Fruit fly (Drosophila melanogaster) whole organism, embryonic: ENCODE data around the gene LysB.
A peak's percentile ranks its signal among the peaks of the same experiment; 100 is the strongest.

Source experiments
- Asciz ChIP-seq: fragments of 200-800 bp; sonication (Bioruptor generic); optimal IDR thresholded peaks from 2 replicates; lab custom pipeline; 2017; ENCODE audit warnings: missing biosample characterization, mild to moderate bottlenecking, missing genetic modification characterization, missing genetic modification reagents
- Atf-2 ChIP-seq: fragments of 200-800 bp; sonication (Bioruptor generic); optimal IDR thresholded peaks from 2 replicates; lab custom pipeline; 2016; ENCODE audit warnings: missing biosample characterization, missing genetic modification characterization
- Awh ChIP-seq: fragments of 200-800 bp; sonication (Bioruptor generic); IDR thresholded peaks from 2 replicates; pipeline ENCODE4, ENCODE4 v1.3.6; 2022; ENCODE audit warnings: missing biosample characterization, missing genetic modification characterization
- CG1024 ChIP-seq: fragments of 200-800 bp; sonication (Bioruptor generic); IDR thresholded peaks from 2 replicates; pipeline ENCODE4 v1.3.6; 2022; ENCODE audit warnings: missing biosample characterization, missing genetic modification characterization
- CG10274 ChIP-seq: fragments of 200-800 bp; sonication (Bioruptor generic); optimal IDR thresholded peaks from 3 replicates; lab custom pipeline; 2017; ENCODE audit warnings: missing biosample characterization, mild to moderate bottlenecking, missing genetic modification characterization
- CG10321 ChIP-seq: fragments of 200-800 bp; sonication (Bioruptor generic); IDR thresholded peaks from 2 replicates; pipeline ENCODE4 v1.3.6; 2022; ENCODE audit warnings: missing biosample characterization, missing genetic modification characterization
- CG10979 ChIP-seq: fragments of 200-800 bp; sonication (Bioruptor generic); optimal IDR thresholded peaks from 2 replicates; lab custom pipeline; 2018; ENCODE audit warnings: missing biosample characterization, mild to moderate bottlenecking, missing genetic modification characterization, moderate library complexity
- CG11398 ChIP-seq: fragments of 200-800 bp; sonication (Bioruptor generic); optimal IDR thresholded peaks from 2 replicates; lab custom pipeline; 2016; ENCODE audit warnings: missing biosample characterization, missing genetic modification characterization
- CG12744 ChIP-seq: fragments of 200-800 bp; sonication (Bioruptor generic); optimal IDR thresholded peaks from 2 replicates; lab custom pipeline; 2016; ENCODE audit warnings: missing biosample characterization, missing genetic modification characterization
- CG13894 ChIP-seq: fragments of 200-800 bp; sonication (Bioruptor generic); optimal IDR thresholded peaks from 3 replicates; lab custom pipeline; 2018; ENCODE audit warnings: missing biosample characterization, mild to moderate bottlenecking, missing genetic modification characterization, moderate library complexity
- CG15011 ChIP-seq: fragments of 200-800 bp; sonication (Bioruptor generic); optimal IDR thresholded peaks from 3 replicates; lab custom pipeline; 2018; ENCODE audit warnings: missing biosample characterization, mild to moderate bottlenecking, missing genetic modification characterization
- CG17829 ChIP-seq: fragments of 200-800 bp; optimal IDR thresholded peaks from 2 replicates; lab custom pipeline; 2019; ENCODE audit warnings: missing biosample characterization, mild to moderate bottlenecking, missing genetic modification characterization, moderate library complexity
- CG18476 ChIP-seq: fragments of 200-800 bp; sonication (Bioruptor generic); optimal IDR thresholded peaks from 2 replicates; lab custom pipeline; 2016; ENCODE audit warnings: missing biosample characterization, mild to moderate bottlenecking, missing genetic modification characterization
- CG18764 ChIP-seq: fragments of 200-800 bp; sonication (Bioruptor generic); optimal IDR thresholded peaks from 3 replicates; lab custom pipeline; 2016; ENCODE audit warnings: missing biosample characterization, missing genetic modification characterization
- CG2875 ChIP-seq: fragments of 200-800 bp; sonication (Bioruptor generic); optimal IDR thresholded peaks from 2 replicates; lab custom pipeline; 2017; ENCODE audit warnings: missing biosample characterization, mild to moderate bottlenecking, missing genetic modification characterization, missing genetic modification reagents
- CG2889 ChIP-seq: fragments of 200-800 bp; sonication (Bioruptor generic); IDR thresholded peaks from 3 replicates; pipeline ENCODE4 v1.3.6; 2022; ENCODE audit warnings: missing biosample characterization, missing genetic modification characterization
- CG6854 ChIP-seq: fragments of 200-800 bp; sonication (Bioruptor generic); optimal IDR thresholded peaks from 3 replicates; lab custom pipeline; 2017; ENCODE audit warnings: missing biosample characterization, mild to moderate bottlenecking, missing genetic modification characterization
- CG7839 ChIP-seq: fragments of 200-800 bp; sonication (Bioruptor generic); optimal IDR thresholded peaks from 3 replicates; lab custom pipeline; 2018; ENCODE audit warnings: missing biosample characterization, mild to moderate bottlenecking, missing genetic modification characterization, moderate library complexity
- D19A ChIP-seq: fragments of 200-800 bp; optimal IDR thresholded peaks from 3 replicates; lab custom pipeline; 2019; ENCODE audit warnings: missing biosample characterization, mild to moderate bottlenecking, missing genetic modification characterization, moderate library complexity
- Dfd ChIP-seq, 2 experiments: fragments of >200 bp; optimal IDR thresholded peaks; 2 replicates each; lab custom pipeline; 2017; ENCODE audit warnings: missing biosample characterization in 2 of 2, missing genetic modification characterization in 2 of 2
- Fer3 ChIP-seq: fragments of 200-800 bp; sonication (Bioruptor generic); optimal IDR thresholded peaks from 2 replicates; lab custom pipeline; 2018; ENCODE audit warnings: missing biosample characterization, mild to moderate bottlenecking, missing genetic modification characterization, moderate library complexity
- Gug ChIP-seq: fragments of 200-800 bp; sonication (Bioruptor generic); IDR thresholded peaks from 4 replicates; pipeline ENCODE4 v1.3.6; 2022; ENCODE audit warnings: missing biosample characterization, missing genetic modification characterization
- Lhr ChIP-seq: fragments of 200-800 bp; sonication (Bioruptor generic); optimal IDR thresholded peaks from 3 replicates; lab custom pipeline; 2017; ENCODE audit warnings: mild to moderate bottlenecking, missing biosample characterization, missing genetic modification reagents, missing genetic modification characterization
- Mad ChIP-seq: fragments of 200-800 bp; sonication (Bioruptor generic); optimal IDR thresholded peaks from 2 replicates; lab custom pipeline; 2016; ENCODE audit warnings: missing biosample characterization, missing genetic modification characterization
- Max ChIP-seq: fragments of 200-800 bp; sonication (Bioruptor generic); optimal IDR thresholded peaks from 2 replicates; lab custom pipeline; 2016; ENCODE audit warnings: missing biosample characterization, mild to moderate bottlenecking, missing genetic modification characterization
- Mrtf ChIP-seq: fragments of 200-800 bp; sonication (Bioruptor generic); IDR thresholded peaks from 3 replicates; pipeline ENCODE4 v1.3.6; 2022; ENCODE audit warnings: missing biosample characterization, missing genetic modification characterization
- NfI ChIP-seq: fragments of 200-800 bp; sonication (Bioruptor generic); optimal IDR thresholded peaks from 3 replicates; lab custom pipeline; 2018; ENCODE audit warnings: missing biosample characterization, mild to moderate bottlenecking, missing genetic modification characterization, moderate library complexity
- Pdp1 ChIP-seq, 2 experiments: fragments of 200-800 bp; sonication (Bioruptor generic); optimal IDR thresholded peaks; 3 replicates each; lab custom pipeline; 2016; ENCODE audit warnings: missing biosample characterization in 2 of 2, missing genetic modification characterization in 2 of 2, mild to moderate bottlenecking in 1 of 2, moderate library complexity in 1 of 2
- Rx ChIP-seq: fragments of 200-800 bp; sonication (Bioruptor generic); IDR thresholded peaks from 2 replicates; pipeline ENCODE4 v1.3.6; 2022; ENCODE audit warnings: missing biosample characterization, missing genetic modification characterization
- Stat92E ChIP-seq, 3 experiments: fragments of >200 bp in 2 of 3; fragments of 200-800 bp in 1 of 3; sonication (Bioruptor generic) in 1 of 3; optimal IDR thresholded peaks; 2 replicates each; lab custom pipeline; 2017 to 2019; ENCODE audit warnings: missing biosample characterization in 3 of 3, missing genetic modification characterization in 3 of 3, mild to moderate bottlenecking in 1 of 3, moderate library complexity in 1 of 3
- ap ChIP-seq: fragments of 200-800 bp; sonication (Bioruptor generic); IDR thresholded peaks from 2 replicates; pipeline ENCODE4 v1.3.6; 2022; ENCODE audit warnings: missing biosample characterization, missing genetic modification characterization
- bab2 ChIP-seq: fragments of 200-800 bp; sonication (Bioruptor generic); optimal IDR thresholded peaks from 2 replicates; lab custom pipeline; 2016; ENCODE audit warnings: missing biosample characterization, missing genetic modification characterization
- crol ChIP-seq: fragments of 200-800 bp; sonication (Bioruptor generic); IDR thresholded peaks from 2 replicates; pipeline ENCODE4 v1.3.6; 2022; ENCODE audit warnings: missing biosample characterization, missing genetic modification characterization
- dysf ChIP-seq: fragments of 200-800 bp; sonication (Bioruptor generic); IDR thresholded peaks from 3 replicates; pipeline ENCODE4 v1.3.6; 2022; ENCODE audit warnings: missing biosample characterization, missing genetic modification characterization
- esg ChIP-seq: fragments of 200-800 bp; sonication (Bioruptor generic); conservative IDR thresholded peaks from 2 replicates; pipeline ENCODE4 v1.3.6; 2022; ENCODE audit warnings: missing biosample characterization, missing genetic modification characterization
- eyg ChIP-seq: fragments of 200-800 bp; sonication (Bioruptor generic); optimal IDR thresholded peaks from 3 replicates; lab custom pipeline; 2016; ENCODE audit warnings: missing biosample characterization, missing genetic modification characterization
- fu2 ChIP-seq: fragments of 200-800 bp; sonication (Bioruptor generic); optimal IDR thresholded peaks from 2 replicates; lab custom pipeline; 2016; ENCODE audit warnings: missing biosample characterization, missing genetic modification characterization
- gcm ChIP-seq: fragments of 200-800 bp; sonication (Bioruptor generic); optimal IDR thresholded peaks from 2 replicates; lab custom pipeline; 2019; ENCODE audit warnings: missing biosample characterization, mild to moderate bottlenecking, missing genetic modification characterization, moderate library complexity
- gcm2 ChIP-seq: fragments of 200-800 bp; sonication (Bioruptor generic); optimal IDR thresholded peaks from 2 replicates; lab custom pipeline; 2016; ENCODE audit warnings: missing biosample characterization, missing genetic modification characterization
- grau ChIP-seq: fragments of 200-800 bp; optimal IDR thresholded peaks from 3 replicates; lab custom pipeline; 2019; ENCODE audit warnings: missing biosample characterization, mild to moderate bottlenecking, missing genetic modification characterization, moderate library complexity
- her ChIP-seq: fragments of 200-800 bp; sonication (Bioruptor generic); optimal IDR thresholded peaks from 2 replicates; lab custom pipeline; 2016; ENCODE audit warnings: missing biosample characterization, missing genetic modification characterization
- insv ChIP-seq, 2 experiments: fragments of 200-800 bp; sonication (Bioruptor generic); optimal IDR thresholded peaks; 3 replicates each; lab custom pipeline; 2016 to 2018; ENCODE audit warnings: missing biosample characterization in 2 of 2, missing genetic modification characterization in 2 of 2
- lab ChIP-seq: fragments of 200-800 bp; sonication (Bioruptor generic); optimal IDR thresholded peaks from 3 replicates; lab custom pipeline; 2017; ENCODE audit warnings: missing biosample characterization, missing genetic modification characterization, mild to moderate bottlenecking, moderate library complexity, missing genetic modification reagents
- lov ChIP-seq, 2 experiments: fragments of 200-800 bp in 1 of 2; fragments of >200 bp in 1 of 2; sonication (Bioruptor generic) in 1 of 2; IDR thresholded peaks in 1 of 2; optimal IDR thresholded peaks in 1 of 2; 2 replicates in 1 of 2; 3 replicates in 1 of 2; pipeline versions ENCODE4 v1.3.6 to Lab custom; 2017 to 2022; ENCODE audit warnings: missing biosample characterization in 1 of 2, missing genetic modification characterization in 1 of 2
- nerfin-1 ChIP-seq: fragments of 200-800 bp; sonication (Bioruptor generic); optimal IDR thresholded peaks from 3 replicates; lab custom pipeline; 2019; ENCODE audit warnings: missing biosample characterization, mild to moderate bottlenecking, missing genetic modification characterization, moderate library complexity
- slou ChIP-seq: fragments of 200-800 bp; sonication (Bioruptor generic); optimal IDR thresholded peaks from 3 replicates; lab custom pipeline; 2016; ENCODE audit warnings: missing biosample characterization, missing genetic modification characterization
- tx ChIP-seq: fragments of 200-800 bp; sonication (Bioruptor generic); optimal IDR thresholded peaks from 2 replicates; lab custom pipeline; 2016; ENCODE audit warnings: missing biosample characterization, missing genetic modification characterization
- unpg ChIP-seq: fragments of 200-800 bp; sonication (Bioruptor generic); optimal IDR thresholded peaks from 3 replicates; lab custom pipeline; 2018; ENCODE audit warnings: missing biosample characterization, mild to moderate bottlenecking, missing genetic modification characterization, moderate library complexity

Gene LysB

DNA sequence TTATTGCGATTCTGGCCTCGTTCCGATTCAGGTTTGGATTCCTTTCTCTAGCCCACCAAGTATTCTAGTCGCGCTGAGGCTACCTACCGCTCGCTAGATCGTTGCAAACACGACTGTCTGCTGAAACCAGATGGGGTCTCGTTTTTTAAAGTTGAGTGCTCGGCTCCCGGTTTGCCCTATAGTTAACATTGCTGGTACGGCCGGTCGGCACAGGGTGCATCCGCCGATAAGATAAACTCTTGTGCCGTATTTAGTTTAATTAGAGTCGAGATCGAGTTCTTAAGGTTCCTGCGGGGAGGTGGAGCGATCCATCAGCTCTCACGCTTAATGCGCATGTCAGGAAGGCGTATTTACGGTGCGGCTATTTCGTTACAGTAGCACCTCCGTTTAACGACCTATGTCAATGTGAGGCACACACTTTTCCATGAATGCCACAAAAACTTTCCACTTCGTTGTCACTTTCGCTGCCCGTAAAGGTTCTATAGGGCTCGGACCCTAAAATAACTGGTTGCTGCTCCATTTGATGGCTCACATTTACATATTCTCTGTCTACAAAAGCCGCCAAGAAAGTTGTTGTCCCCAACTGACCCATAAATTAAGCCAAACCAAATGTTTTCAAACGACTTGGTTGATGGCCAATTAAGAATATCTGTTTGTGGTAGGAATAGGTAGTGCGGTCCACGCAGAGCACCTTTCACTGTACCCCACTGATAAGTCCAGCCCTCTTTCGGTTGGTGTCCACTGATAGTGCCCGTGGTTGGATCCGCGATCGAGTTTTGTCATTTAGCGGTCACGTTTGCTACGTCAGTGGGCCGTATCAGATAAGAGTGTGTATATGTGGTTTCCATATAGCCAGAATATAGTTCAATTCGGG is 2.3 kb upstream of the LysB start, which contains the start of gene CG9119 (continued):
- TF ChIP-seq crol (GFP tag; lab: Robert Waterston, UW) (peak; percentile 72), bab2 (peak; percentile 37), dysf (peak; percentile 70), Lhr (GFP tag; lab: Kevin White, UChicago) (no peak), gcm2 (GFP tag; lab: Kevin White, UChicago) (no peak), Dfd (GFP tag; optimal IDR thresholded peaks at IDR 0.05; lab: Kevin White, UChicago) (no peak), CG10274 (GFP tag; lab: Kevin White, UChicago) (peak; percentile 55), lov (optimal IDR thresholded peaks at IDR 0.05; lab: Kevin White, UChicago) (no peak), lov (GFP tag; IDR thresholded peaks at IDR 0.05; lab: Robert Waterston, UW) (no peak), fu2 (GFP tag; lab: Kevin White, UChicago) (peak; percentile 64), tx (GFP tag; lab: Kevin White, UChicago) (peak; percentile 49), Stat92E (GFP tag; optimal IDR thresholded peaks at IDR 0.05; lab: Kevin White, UChicago) (no peak), her (peak; percentile 65), NfI (peak; percentile 57), CG1024 (GFP tag; lab: Robert Waterston, UW) (no peak), CG11398 (no peak), CG10321 (GFP tag; lab: Robert Waterston, UW) (no peak), CG2889 (GFP tag; lab: Robert Waterston, UW) (0 out of 3 replicates have a peak, but pooled peaks have one; percentile 24), ap (GFP tag; lab: Robert Waterston, UW) (no peak), CG13894 (peak; percentile 50), slou (GFP tag; lab: Kevin White, UChicago) (no peak), insv (GFP tag; optimal IDR thresholded peaks at IDR 0.05; lab: Kevin White, UChicago) (no peak), gcm (GFP tag; lab: Kevin White, UChicago) (peak; percentile 41), eyg (GFP tag; lab: Kevin White, UChicago) (peak; percentile 2), D19A (peak; percentile 56), Max (GFP tag; lab: Kevin White, UChicago) (no peak), Asciz (GFP tag; lab: Kevin White, UChicago) (peak; percentile 11), Gug (GFP tag; lab: Robert Waterston, UW) (peak; percentile 63), CG18476 (GFP tag; lab: Kevin White, UChicago) (peak; percentile 32), nerfin-1 (peak; percentile 59), Mrtf (GFP tag; lab: Robert Waterston, UW) (no peak), CG17829 (tag; lab: Kevin White, UChicago) (peak; percentile 52), Mad (GFP tag; lab: Kevin White, UChicago) (peak; percentile 30), CG15011 (GFP tag; lab: Kevin White, UChicago) (peak; percentile 66), CG10979 (tag; lab: Kevin White, UChicago) (peak; percentile 50), CG18764 (no peak), CG7839 (tag; lab: Kevin White, UChicago) (peak; percentile 77), lab (GFP tag; lab: Kevin White, UChicago) (peak; percentile 70), CG6854 (no peak), esg (GFP tag; lab: Robert Waterston, UW) (peak; percentile 61), grau (tag; lab: Kevin White, UChicago) (peak; percentile 95), Atf-2 (peak; percentile 54), Fer3 (tag; lab: Kevin White, UChicago) (peak; percentile 47), Awh (0 out of 2 replicates have a peak, but pooled peaks have one; percentile 40), Pdp1 (GFP tag; optimal IDR thresholded peaks at IDR 0.05; lab: Kevin White, UChicago) (peak; percentile 42 to 66), CG2875 (GFP tag; lab: Kevin White, UChicago) (no peak), CG12744 (GFP tag; lab: Kevin White, UChicago) (peak; percentile 23), unpg (GFP tag; lab: Kevin White, UChicago) (peak; percentile 53), Rx (GFP tag; lab: Robert Waterston, UW) (no peak)
